Worm (Caenorhabditis elegans) whole organism, early embryonic: ENCODE measurements around the gene srlf-24.

Experiments
- ama-1 ChIP-seq: fragments of 150-350 bp; optimal IDR thresholded peaks from 2 replicates; lab custom pipeline; 2014
- ceh-13 ChIP-seq: fragments of 200-800 bp; sonication (Bioruptor generic); optimal IDR thresholded peaks from 2 replicates; lab custom pipeline; 2018; ENCODE audit warnings: mild to moderate bottlenecking, missing genetic modification characterization, missing compliant biosample characterization
- tbx-11 ChIP-seq: fragments of 200-800 bp; sonication (Bioruptor generic); IDR thresholded peaks from 2 replicates; pipeline ENCODE4 v1.3.6; 2022; ENCODE audit warnings: missing genetic modification characterization, missing compliant biosample characterization
- tra-4 ChIP-seq: sonication (generic microtip); optimal IDR thresholded peaks from 2 replicates; lab custom pipeline; 2017; ENCODE audit warnings: missing genetic modification characterization, missing compliant biosample characterization

ce11 chrIV:11149454-11150163 lies 44.0 kb upstream of the srlf-24 start, which contains the start of the genes F01G4.6 and pfd-1:
- TF ChIP-seq ama-1 (lab: Kevin White, UChicago) (no peak), tbx-11 (GFP tag; lab: Robert Waterston, UW) (no peak), tra-4 (tag; lab: Kevin White, UChicago) (no peak), ceh-13 (GFP tag; lab: Kevin White, UChicago) (no peak)
